Fruit fly (Drosophila melanogaster) whole organism, embryonic: ENCODE results near the gene CG12289.

Experiments used
- Abd-B ChIP-seq: fragments of 200-800 bp; sonication (Bioruptor generic); optimal IDR thresholded peaks from 2 replicates; lab custom pipeline; 2018; ENCODE audit warnings: missing biosample characterization, mild to moderate bottlenecking, missing genetic modification characterization, moderate library complexity
- CG10147 ChIP-seq: fragments of 200-800 bp; sonication (Bioruptor generic); optimal IDR thresholded peaks from 2 replicates; lab custom pipeline; 2019; ENCODE audit warnings: missing biosample characterization, mild to moderate bottlenecking, missing genetic modification characterization, moderate library complexity
- CG11398 ChIP-seq: fragments of 200-800 bp; sonication (Bioruptor generic); optimal IDR thresholded peaks from 2 replicates; lab custom pipeline; 2016; ENCODE audit warnings: missing biosample characterization, missing genetic modification characterization
- CG13287 ChIP-seq: fragments of 200-800 bp; sonication (Bioruptor generic); IDR thresholded peaks from 2 replicates; pipeline ENCODE4 v1.3.6; 2022; ENCODE audit warnings: missing biosample characterization, missing genetic modification characterization; ENCODE audit not compliant: partially characterized antibody
- CG17328 ChIP-seq: fragments of 200-800 bp; sonication (Bioruptor generic); IDR thresholded peaks from 2 replicates; pipeline ENCODE4 v1.3.6; 2022; ENCODE audit warnings: missing biosample characterization, missing genetic modification characterization
- CG17359 ChIP-seq: fragments of 200-800 bp; sonication (Bioruptor generic); optimal IDR thresholded peaks from 3 replicates; lab custom pipeline; 2018; ENCODE audit warnings: missing biosample characterization, mild to moderate bottlenecking, missing genetic modification characterization, moderate library complexity
- CG1832 ChIP-seq: fragments of 200-800 bp; sonication (Bioruptor generic); optimal IDR thresholded peaks from 2 replicates; lab custom pipeline; 2017; ENCODE audit warnings: missing biosample characterization, mild to moderate bottlenecking, missing genetic modification characterization, inconsistent platforms
- CG2889 ChIP-seq: fragments of 200-800 bp; sonication (Bioruptor generic); IDR thresholded peaks from 3 replicates; pipeline ENCODE4 v1.3.6; 2022; ENCODE audit warnings: missing biosample characterization, missing genetic modification characterization
- CG32772 ChIP-seq: fragments of 200-800 bp; sonication (Bioruptor generic); IDR thresholded peaks from 2 replicates; pipeline ENCODE4 v1.3.6; 2022; ENCODE audit warnings: missing biosample characterization, missing genetic modification characterization
- CG33213 ChIP-seq: fragments of 200-800 bp; sonication (Bioruptor generic); optimal IDR thresholded peaks from 3 replicates; lab custom pipeline; 2016; ENCODE audit warnings: missing biosample characterization, missing genetic modification characterization
- CG3847 ChIP-seq: fragments of 200-800 bp; sonication (Bioruptor generic); IDR thresholded peaks from 2 replicates; pipeline ENCODE4 v1.3.6; 2022; ENCODE audit warnings: missing biosample characterization, missing genetic modification characterization
- CG4404 ChIP-seq: fragments of 200-800 bp; sonication (Bioruptor generic); IDR thresholded peaks from 2 replicates; pipeline ENCODE4 v1.3.6; 2022; ENCODE audit warnings: missing biosample characterization, missing genetic modification characterization
- CG6683 ChIP-seq: fragments of 200-800 bp; sonication (Bioruptor generic); optimal IDR thresholded peaks from 2 replicates; lab custom pipeline; 2017; ENCODE audit warnings: missing biosample characterization, mild to moderate bottlenecking, missing genetic modification characterization, missing genetic modification reagents
- CG7928 ChIP-seq: fragments of 200-800 bp; sonication (Bioruptor generic); optimal IDR thresholded peaks from 2 replicates; lab custom pipeline; 2017; ENCODE audit warnings: missing biosample characterization, mild to moderate bottlenecking, missing genetic modification characterization
- CG8765 ChIP-seq: fragments of 200-800 bp; sonication (Bioruptor generic); IDR thresholded peaks from 2 replicates; pipeline ENCODE4 v1.3.6; 2022; ENCODE audit warnings: missing biosample characterization, missing genetic modification characterization
- Camta ChIP-seq: fragments of 200-800 bp; sonication (Bioruptor generic); optimal IDR thresholded peaks from 2 replicates; lab custom pipeline; 2016; ENCODE audit warnings: missing biosample characterization, missing genetic modification characterization
- CkIIα-i1 ChIP-seq: fragments of 200-800 bp; sonication (Bioruptor generic); IDR thresholded peaks from 2 replicates; pipeline ENCODE4 v1.3.6; 2022; ENCODE audit warnings: missing biosample characterization, missing genetic modification characterization
- Doc2 ChIP-seq: fragments of 200-800 bp; sonication (Bioruptor generic); IDR thresholded peaks from 2 replicates; pipeline ENCODE4 v1.3.6; 2022; ENCODE audit warnings: missing biosample characterization, missing genetic modification characterization
- HLHmδ ChIP-seq: fragments of 200-800 bp; sonication (Bioruptor generic); optimal IDR thresholded peaks from 2 replicates; lab custom pipeline; 2018; ENCODE audit warnings: missing biosample characterization, mild to moderate bottlenecking, missing genetic modification characterization, moderate library complexity
- HmgD ChIP-seq: fragments of 200-800 bp; sonication (Bioruptor generic); optimal IDR thresholded peaks from 3 replicates; lab custom pipeline; 2016; ENCODE audit warnings: missing biosample characterization, missing genetic modification characterization
- Hmr ChIP-seq: fragments of 200-800 bp; sonication (Bioruptor generic); optimal IDR thresholded peaks from 3 replicates; lab custom pipeline; 2017; ENCODE audit warnings: mild to moderate bottlenecking, missing biosample characterization, missing genetic modification reagents, missing genetic modification characterization
- Hmx ChIP-seq: fragments of 200-800 bp; sonication (Bioruptor generic); optimal IDR thresholded peaks from 2 replicates; lab custom pipeline; 2016; ENCODE audit warnings: missing biosample characterization, missing genetic modification characterization
- Hr3 ChIP-seq: fragments of 200-800 bp; sonication (Bioruptor generic); optimal IDR thresholded peaks from 3 replicates; lab custom pipeline; 2016; ENCODE audit warnings: missing biosample characterization, missing genetic modification characterization
- Hr78 ChIP-seq, 2 experiments: fragments of 200-800 bp in 1 of 2; fragments of >200 bp in 1 of 2; sonication (Bioruptor generic) in 1 of 2; optimal IDR thresholded peaks; 2 replicates each; lab custom pipeline; 2017 to 2019; ENCODE audit warnings: missing biosample characterization in 2 of 2, missing genetic modification characterization in 2 of 2, mild to moderate bottlenecking in 1 of 2, moderate library complexity in 1 of 2
- Lim3 ChIP-seq: fragments of 200-800 bp; sonication (Bioruptor generic); IDR thresholded peaks from 2 replicates; pipeline ENCODE4 v1.3.6; 2022; ENCODE audit warnings: missing biosample characterization, missing genetic modification characterization
- Mad ChIP-seq: fragments of 200-800 bp; sonication (Bioruptor generic); optimal IDR thresholded peaks from 2 replicates; lab custom pipeline; 2016; ENCODE audit warnings: missing biosample characterization, missing genetic modification characterization
- Med ChIP-seq: fragments of 200-800 bp; sonication (Bioruptor generic); peaks from one replicate; lab custom pipeline; 2016; ENCODE audit warnings: missing biosample characterization, missing genetic modification characterization, mild to moderate bottlenecking, inconsistent platforms, moderate library complexity
- Nf-YA ChIP-seq: fragments of 200-800 bp; sonication (Bioruptor generic); IDR thresholded peaks from 2 replicates; pipeline ENCODE4 v1.3.6; 2022; ENCODE audit warnings: missing biosample characterization, missing genetic modification characterization
- Oaz ChIP-seq: fragments of 200-800 bp; sonication (Bioruptor generic); IDR thresholded peaks from 2 replicates; pipeline ENCODE4 v1.3.6; 2022; ENCODE audit warnings: missing biosample characterization, missing genetic modification characterization
- PHDP ChIP-seq: fragments of 200-800 bp; sonication (Bioruptor generic); optimal IDR thresholded peaks from 3 replicates; lab custom pipeline; 2018; ENCODE audit warnings: missing biosample characterization, mild to moderate bottlenecking, missing genetic modification characterization, moderate library complexity
- Usf ChIP-seq: fragments of 200-800 bp; sonication (Bioruptor generic); optimal IDR thresholded peaks from 2 replicates; lab custom pipeline; 2017; ENCODE audit warnings: missing genotype, missing biosample characterization, missing genetic modification characterization
- ab ChIP-seq: fragments of 200-800 bp; sonication (Bioruptor generic); optimal IDR thresholded peaks from 2 replicates; lab custom pipeline; 2016; ENCODE audit warnings: missing biosample characterization, missing genetic modification characterization
- ac ChIP-seq: fragments of 200-800 bp; sonication (Bioruptor generic); optimal IDR thresholded peaks from 3 replicates; lab custom pipeline; 2017; ENCODE audit warnings: missing biosample characterization, mild to moderate bottlenecking, missing genetic modification characterization
- chinmo ChIP-seq: fragments of 200-800 bp; sonication (Bioruptor generic); IDR thresholded peaks from 4 replicates; pipeline ENCODE4 v1.3.6; 2022; ENCODE audit warnings: missing biosample characterization, missing genetic modification characterization; ENCODE audit not compliant: partially characterized antibody
- chm ChIP-seq: fragments of 200-800 bp; sonication (Bioruptor generic); IDR thresholded peaks from 2 replicates; pipeline ENCODE4 v1.3.6; 2022; ENCODE audit warnings: missing biosample characterization, missing genetic modification characterization
- crc ChIP-seq: fragments of 200-800 bp; sonication (Bioruptor generic); optimal IDR thresholded peaks from 2 replicates; lab custom pipeline; 2016; ENCODE audit warnings: missing biosample characterization, missing genetic modification characterization
- crol ChIP-seq: fragments of 200-800 bp; sonication (Bioruptor generic); IDR thresholded peaks from 2 replicates; pipeline ENCODE4 v1.3.6; 2022; ENCODE audit warnings: missing biosample characterization, missing genetic modification characterization
- da ChIP-seq: fragments of 200-800 bp; sonication (Bioruptor generic); optimal IDR thresholded peaks from 2 replicates; lab custom pipeline; 2016; ENCODE audit warnings: missing biosample characterization, missing genetic modification characterization
- dm ChIP-seq: fragments of 200-800 bp; sonication (Bioruptor generic); optimal IDR thresholded peaks from 3 replicates; lab custom pipeline; 2016; ENCODE audit warnings: missing biosample characterization, missing genetic modification characterization
- fru ChIP-seq: fragments of >200 bp; optimal IDR thresholded peaks from 2 replicates; lab custom pipeline; 2017
- grau ChIP-seq: fragments of 200-800 bp; optimal IDR thresholded peaks from 3 replicates; lab custom pipeline; 2019; ENCODE audit warnings: missing biosample characterization, mild to moderate bottlenecking, missing genetic modification characterization, moderate library complexity
- hbn ChIP-seq: fragments of 200-800 bp; sonication (Bioruptor generic); IDR thresholded peaks from 2 replicates; pipeline ENCODE4 v1.3.6; 2022; ENCODE audit warnings: missing biosample characterization, missing genetic modification characterization; ENCODE audit not compliant: partially characterized antibody
- nerfin-1 ChIP-seq: fragments of 200-800 bp; sonication (Bioruptor generic); optimal IDR thresholded peaks from 3 replicates; lab custom pipeline; 2019; ENCODE audit warnings: missing biosample characterization, mild to moderate bottlenecking, missing genetic modification characterization, moderate library complexity
- peb ChIP-seq: fragments of 200-800 bp; sonication (Bioruptor generic); IDR thresholded peaks from 2 replicates; pipeline ENCODE4 v1.3.6; 2022; ENCODE audit warnings: missing biosample characterization, missing genetic modification characterization
- pfk ChIP-seq: fragments of 200-800 bp; sonication (Bioruptor generic); optimal IDR thresholded peaks from 2 replicates; lab custom pipeline; 2018; ENCODE audit warnings: missing biosample characterization, mild to moderate bottlenecking, missing genetic modification characterization, moderate library complexity
- repo ChIP-seq: fragments of 200-800 bp; sonication (Bioruptor generic); optimal IDR thresholded peaks from 2 replicates; lab custom pipeline; 2016; ENCODE audit warnings: missing biosample characterization, missing genetic modification characterization
- sd ChIP-seq: fragments of 200-800 bp; sonication (Bioruptor generic); optimal IDR thresholded peaks from 3 replicates; lab custom pipeline; 2018; ENCODE audit warnings: missing biosample characterization, mild to moderate bottlenecking, missing genetic modification characterization, moderate library complexity
- sug ChIP-seq: fragments of 200-800 bp; optimal IDR thresholded peaks from 2 replicates; lab custom pipeline; 2019; ENCODE audit warnings: missing biosample characterization, mild to moderate bottlenecking, missing genetic modification characterization, moderate library complexity
- tll ChIP-seq, 2 experiments: fragments of 200-800 bp in 1 of 2; fragments of >200 bp in 1 of 2; sonication (Bioruptor generic) in 1 of 2; optimal IDR thresholded peaks; 2 replicates each; lab custom pipeline; 2017 to 2019; ENCODE audit warnings: missing biosample characterization in 2 of 2, missing genetic modification characterization in 2 of 2, mild to moderate bottlenecking in 1 of 2, moderate library complexity in 1 of 2
- vfl ChIP-seq: fragments of 200-800 bp; sonication (Bioruptor generic); optimal IDR thresholded peaks from 2 replicates; lab custom pipeline; 2016; ENCODE audit warnings: missing biosample characterization, missing genetic modification characterization
- vnd ChIP-seq: fragments of 200-800 bp; sonication (Bioruptor generic); IDR thresholded peaks from 3 replicates; pipeline ENCODE4 v1.3.6; 2022; ENCODE audit warnings: missing biosample characterization, missing genetic modification characterization; ENCODE audit not compliant: partially characterized antibody

Gene CG12289

DNA sequence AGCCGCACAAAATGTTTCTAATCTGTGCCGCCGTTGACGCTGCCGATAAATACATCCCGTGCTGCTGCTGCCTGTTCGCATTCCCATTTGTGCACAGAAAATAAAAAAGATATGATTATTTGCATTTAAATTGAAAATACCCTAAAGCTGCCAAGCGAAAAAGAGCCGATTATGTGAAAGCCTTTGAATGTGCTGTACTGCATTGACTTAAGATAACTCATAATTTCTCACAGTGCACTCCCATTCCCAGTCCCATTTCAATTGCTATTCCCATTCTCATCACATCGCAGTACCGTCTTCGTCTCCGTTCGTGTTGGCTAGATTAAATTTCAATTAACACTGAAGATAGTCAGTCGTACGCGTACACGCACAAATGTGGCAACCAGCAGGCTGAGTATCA is 9.3 kb downstream of the CG12289 start (continued):
- peak; percentile 72 for TF ChIP-seq chm (GFP tag; lab: Robert Waterston, UW)
- TF ChIP-seq vfl (GFP tag; lab: Kevin White, UChicago): no peak
- no peak for TF ChIP-seq ab (GFP tag; lab: Kevin White, UChicago)
- TF ChIP-seq peb (GFP tag; lab: Robert Waterston, UW): no peak
- TF ChIP-seq sd (tag; lab: Kevin White, UChicago): no peak
- peak; percentile 42 for TF ChIP-seq repo
- peak; percentile 58 for TF ChIP-seq CG4404 (GFP tag; lab: Robert Waterston, UW)
- TF ChIP-seq Hr3: peak; percentile 22
- TF ChIP-seq CG6683 (GFP tag; lab: Kevin White, UChicago): no peak
- no peak for TF ChIP-seq CG1832 (GFP tag; lab: Kevin White, UChicago)
- peak; percentile 32 for TF ChIP-seq PHDP (tag; lab: Kevin White, UChicago)
- peak; percentile 27 for TF ChIP-seq dm (GFP tag; lab: Kevin White, UChicago)
- no peak for TF ChIP-seq pfk (GFP tag; lab: Kevin White, UChicago)
- TF ChIP-seq CG32772 (GFP tag; lab: Robert Waterston, UW): no peak
- TF ChIP-seq Hmr: peak; percentile 47
- TF ChIP-seq grau (tag; lab: Kevin White, UChicago): peak; percentile 21
- no peak for TF ChIP-seq HmgD (GFP tag; lab: Kevin White, UChicago)
- peak; percentile 16 for TF ChIP-seq Mad (GFP tag; lab: Kevin White, UChicago)
- no peak for TF ChIP-seq vnd
- TF ChIP-seq CG11398: peak; percentile 42
- TF ChIP-seq Hmx: no peak
- TF ChIP-seq CG17359: peak; percentile 52
- 0 out of 2 replicates have a peak, but pooled peaks have one; percentile 13 for TF ChIP-seq crol (GFP tag; lab: Robert Waterston, UW)
- TF ChIP-seq crc (GFP tag; lab: Kevin White, UChicago): no peak
- peak; percentile 41 for TF ChIP-seq Oaz (GFP tag; lab: Robert Waterston, UW)
- TF ChIP-seq chinmo (GFP tag; lab: Robert Waterston, UW): no peak
- TF ChIP-seq Doc2 (GFP tag; lab: Robert Waterston, UW): no peak
- TF ChIP-seq Lim3 (GFP tag; lab: Robert Waterston, UW): peak; percentile 21; the same call in 1 of the 2 replicates
- no peak for TF ChIP-seq CG7928 (GFP tag; lab: Kevin White, UChicago)
- peak; percentile 12 for TF ChIP-seq CG33213
- TF ChIP-seq tll (GFP tag; optimal IDR thresholded peaks at IDR 0.05; lab: Kevin White, UChicago): no peak
- no peak for TF ChIP-seq hbn (GFP tag; lab: Robert Waterston, UW)
- no peak for TF ChIP-seq da (GFP tag; lab: Kevin White, UChicago)
- no peak for TF ChIP-seq CG10147 (GFP tag; lab: Kevin White, UChicago)
- no peak for TF ChIP-seq Usf
- no peak for TF ChIP-seq nerfin-1
- TF ChIP-seq Med (GFP tag; lab: Kevin White, UChicago): peak; percentile 91
- TF ChIP-seq Camta (GFP tag; lab: Kevin White, UChicago): peak; percentile 43
- no peak for TF ChIP-seq sug (tag; lab: Kevin White, UChicago)
- peak; percentile 84 for TF ChIP-seq CG17328
- TF ChIP-seq CG13287 (GFP tag; lab: Robert Waterston, UW): no peak
- no peak for TF ChIP-seq Nf-YA (GFP tag; lab: Robert Waterston, UW)
- peak; percentile 61; the same call in 2 of the 3 replicates for TF ChIP-seq CG2889 (GFP tag; lab: Robert Waterston, UW)
- no peak for TF ChIP-seq CkIIα-i1 (GFP tag; lab: Robert Waterston, UW)
- 0 out of 2 replicates have a peak, but pooled peaks have one; percentile 28 for TF ChIP-seq CG8765
- TF ChIP-seq fru (lab: Kevin White, UChicago): no peak
- TF ChIP-seq Abd-B (GFP tag; lab: Kevin White, UChicago): peak; percentile 20
- TF ChIP-seq CG3847 (GFP tag; lab: Robert Waterston, UW): peak; percentile 47; the same call in 1 of the 2 replicates
- no peak for TF ChIP-seq HLHmδ (GFP tag; lab: Kevin White, UChicago)
- TF ChIP-seq Hr78 (GFP tag; optimal IDR thresholded peaks at IDR 0.05; lab: Kevin White, UChicago): no peak
- TF ChIP-seq ac (GFP tag; lab: Kevin White, UChicago): no peak
